Fruit fly (Drosophila melanogaster) whole organism, embryonic: Measurements from ENCODE around the gene Send2.

ENCODE experiments used
- Bdp1 ChIP-seq: fragments of 200-800 bp; sonication (Bioruptor generic); optimal IDR thresholded peaks from 3 replicates; lab custom pipeline; 2016; ENCODE audit warnings: missing biosample characterization, missing genetic modification characterization
- Bgb ChIP-seq: fragments of 200-800 bp; sonication (Bioruptor generic); IDR thresholded peaks from 2 replicates; pipeline ENCODE4 v1.3.6; 2022; ENCODE audit warnings: missing biosample characterization, missing genetic modification characterization; ENCODE audit not compliant: partially characterized antibody
- CG10462 ChIP-seq: fragments of 200-800 bp; sonication (Bioruptor generic); optimal IDR thresholded peaks from 2 replicates; lab custom pipeline; 2016; ENCODE audit warnings: missing biosample characterization, missing genetic modification characterization
- CG11093 ChIP-seq: fragments of 200-800 bp; sonication (Bioruptor generic); IDR thresholded peaks from 3 replicates; pipeline ENCODE4 v1.3.6; 2022; ENCODE audit warnings: missing biosample characterization, missing genetic modification characterization
- CG12104 ChIP-seq: fragments of 200-800 bp; sonication (Bioruptor generic); optimal IDR thresholded peaks from 3 replicates; lab custom pipeline; 2016; ENCODE audit warnings: missing biosample characterization, missing genetic modification characterization
- CG13775 ChIP-seq: fragments of 200-800 bp; sonication (Bioruptor generic); optimal IDR thresholded peaks from 3 replicates; lab custom pipeline; 2017; ENCODE audit warnings: missing biosample characterization, mild to moderate bottlenecking, missing genetic modification characterization
- CG15073 ChIP-seq: fragments of 200-800 bp; sonication (Bioruptor generic); optimal IDR thresholded peaks from 2 replicates; lab custom pipeline; 2016; ENCODE audit warnings: missing biosample characterization, missing genetic modification characterization
- CG1647 ChIP-seq: fragments of 200-800 bp; sonication (Bioruptor generic); optimal IDR thresholded peaks from 3 replicates; lab custom pipeline; 2016; ENCODE audit warnings: missing biosample characterization, missing genetic modification characterization
- CG17385 ChIP-seq: fragments of 200-800 bp; sonication (Bioruptor generic); optimal IDR thresholded peaks from 3 replicates; lab custom pipeline; 2018; ENCODE audit warnings: missing biosample characterization, mild to moderate bottlenecking, missing genetic modification characterization
- CG17568 ChIP-seq: fragments of 200-800 bp; sonication (Bioruptor generic); optimal IDR thresholded peaks from 2 replicates; lab custom pipeline; 2018; ENCODE audit warnings: missing biosample characterization, mild to moderate bottlenecking, missing genetic modification characterization, moderate library complexity
- CG17912 ChIP-seq: fragments of 200-800 bp; sonication (Bioruptor generic); optimal IDR thresholded peaks from 2 replicates; lab custom pipeline; 2018; ENCODE audit warnings: missing biosample characterization, mild to moderate bottlenecking, missing genetic modification characterization
- CG18619 ChIP-seq: fragments of 200-800 bp; sonication (Bioruptor generic); optimal IDR thresholded peaks from 3 replicates; lab custom pipeline; 2017; ENCODE audit warnings: missing biosample characterization, mild to moderate bottlenecking, missing genetic modification characterization
- CG31388 ChIP-seq: fragments of 200-800 bp; sonication (Bioruptor generic); optimal IDR thresholded peaks from 2 replicates; lab custom pipeline; 2016; ENCODE audit warnings: missing biosample characterization, missing genetic modification characterization
- CG5245 ChIP-seq: fragments of 200-800 bp; sonication (Bioruptor generic); optimal IDR thresholded peaks from 3 replicates; lab custom pipeline; 2016; ENCODE audit warnings: missing biosample characterization, missing genetic modification characterization
- CG6175 ChIP-seq: fragments of 200-800 bp; sonication (Bioruptor generic); IDR thresholded peaks from 3 replicates; pipeline ENCODE4 v1.3.6; 2022; ENCODE audit warnings: missing biosample characterization, missing genetic modification characterization
- CG6689 ChIP-seq: fragments of 200-800 bp; sonication (Bioruptor generic); IDR thresholded peaks from 2 replicates; pipeline ENCODE4 v1.3.6; 2022; ENCODE audit warnings: missing biosample characterization, missing genetic modification characterization
- CG6854 ChIP-seq: fragments of 200-800 bp; sonication (Bioruptor generic); optimal IDR thresholded peaks from 3 replicates; lab custom pipeline; 2017; ENCODE audit warnings: missing biosample characterization, mild to moderate bottlenecking, missing genetic modification characterization
- CG8944 ChIP-seq: fragments of 200-800 bp; sonication (Bioruptor generic); optimal IDR thresholded peaks from 3 replicates; lab custom pipeline; 2016; ENCODE audit warnings: missing biosample characterization, missing genetic modification characterization
- CG9437 ChIP-seq: fragments of 200-800 bp; sonication (Bioruptor generic); optimal IDR thresholded peaks from 2 replicates; lab custom pipeline; 2018; ENCODE audit warnings: missing biosample characterization, mild to moderate bottlenecking, missing genetic modification characterization
- CG9727 ChIP-seq: fragments of 200-800 bp; sonication (Bioruptor generic); optimal IDR thresholded peaks from 3 replicates; lab custom pipeline; 2017; ENCODE audit warnings: missing biosample characterization, mild to moderate bottlenecking, missing genetic modification characterization
- CrebB ChIP-seq: fragments of 200-800 bp; sonication (Bioruptor generic); optimal IDR thresholded peaks from 3 replicates; lab custom pipeline; 2018; ENCODE audit warnings: missing biosample characterization, mild to moderate bottlenecking, missing genetic modification characterization
- Dbx ChIP-seq: fragments of 200-800 bp; sonication (Bioruptor generic); IDR thresholded peaks from 3 replicates; pipeline ENCODE4 v1.3.6; 2022; ENCODE audit warnings: missing biosample characterization, missing genetic modification characterization
- Dip2 ChIP-seq: fragments of 200-800 bp; sonication (Bioruptor generic); IDR thresholded peaks from 2 replicates; pipeline ENCODE4 v1.3.6; 2022; ENCODE audit warnings: missing biosample characterization, missing genetic modification characterization
- Ets65A ChIP-seq: fragments of 200-800 bp; sonication (Bioruptor generic); peaks from one replicate; lab custom pipeline; 2016; ENCODE audit warnings: missing biosample characterization, missing genetic modification characterization
- GATAe ChIP-seq: fragments of 200-800 bp; sonication (Bioruptor generic); conservative IDR thresholded peaks from 2 replicates; pipeline ENCODE4 v1.3.6; 2022; ENCODE audit warnings: missing biosample characterization, missing genetic modification characterization
- H15 ChIP-seq: fragments of 200-800 bp; sonication (Bioruptor generic); IDR thresholded peaks from 3 replicates; pipeline ENCODE4 v1.3.6; 2022; ENCODE audit warnings: missing biosample characterization, missing genetic modification characterization
- HmgZ ChIP-seq: fragments of 200-800 bp; sonication (Bioruptor generic); optimal IDR thresholded peaks from 2 replicates; lab custom pipeline; 2018; ENCODE audit warnings: missing biosample characterization, mild to moderate bottlenecking, missing genetic modification characterization
- MESR4 ChIP-seq: fragments of 200-800 bp; sonication (Bioruptor generic); optimal IDR thresholded peaks from 2 replicates; lab custom pipeline; 2018; ENCODE audit warnings: missing biosample characterization, mild to moderate bottlenecking, missing genetic modification characterization, moderate library complexity
- NC2α ChIP-seq: fragments of 200-800 bp; sonication (Bioruptor generic); optimal IDR thresholded peaks from 2 replicates; lab custom pipeline; 2016; ENCODE audit warnings: missing biosample characterization, missing genetic modification characterization
- Scr ChIP-seq: fragments of 200-800 bp; sonication (Bioruptor generic); IDR thresholded peaks from 2 replicates; pipeline ENCODE4 v1.3.6; 2022; ENCODE audit warnings: missing biosample characterization, missing genetic modification characterization; ENCODE audit not compliant: partially characterized antibody
- Sry-β ChIP-seq: fragments of 200-800 bp; sonication (Bioruptor generic); optimal IDR thresholded peaks from 2 replicates; lab custom pipeline; 2018; ENCODE audit warnings: missing biosample characterization, mild to moderate bottlenecking, missing genetic modification characterization, moderate library complexity
- Stat92E ChIP-seq, 3 experiments: fragments of >200 bp in 2 of 3; fragments of 200-800 bp in 1 of 3; sonication (Bioruptor generic) in 1 of 3; optimal IDR thresholded peaks; 2 replicates each; lab custom pipeline; 2017 to 2019; ENCODE audit warnings: missing biosample characterization in 3 of 3, missing genetic modification characterization in 3 of 3, mild to moderate bottlenecking in 1 of 3, moderate library complexity in 1 of 3
- Usf ChIP-seq: fragments of 200-800 bp; sonication (Bioruptor generic); optimal IDR thresholded peaks from 2 replicates; lab custom pipeline; 2017; ENCODE audit warnings: missing genotype, missing biosample characterization, missing genetic modification characterization
- abd-A ChIP-seq: fragments of 200-800 bp; sonication (Bioruptor generic); optimal IDR thresholded peaks from 3 replicates; lab custom pipeline; 2019; ENCODE audit warnings: missing biosample characterization, mild to moderate bottlenecking, missing genetic modification characterization, moderate library complexity
- btn ChIP-seq: fragments of 200-800 bp; sonication (Bioruptor generic); optimal IDR thresholded peaks from 2 replicates; lab custom pipeline; 2016; ENCODE audit warnings: missing biosample characterization, missing genetic modification characterization
- eyg ChIP-seq: fragments of 200-800 bp; sonication (Bioruptor generic); optimal IDR thresholded peaks from 3 replicates; lab custom pipeline; 2016; ENCODE audit warnings: missing biosample characterization, missing genetic modification characterization
- fd102C ChIP-seq: fragments of 200-800 bp; sonication (Bioruptor generic); optimal IDR thresholded peaks from 2 replicates; lab custom pipeline; 2018; ENCODE audit warnings: missing biosample characterization, mild to moderate bottlenecking, missing genetic modification characterization, moderate library complexity
- gsb-n ChIP-seq: fragments of 200-800 bp; sonication (Bioruptor generic); optimal IDR thresholded peaks from 3 replicates; lab custom pipeline; 2018; ENCODE audit warnings: missing biosample characterization, mild to moderate bottlenecking, missing genetic modification characterization
- hkb ChIP-seq, 2 experiments: fragments of 200-800 bp in 1 of 2; fragments of >200 bp in 1 of 2; sonication (Bioruptor generic) in 1 of 2; IDR thresholded peaks in 1 of 2; optimal IDR thresholded peaks in 1 of 2; 2 replicates each; pipeline versions ENCODE4 v1.3.6 to Lab custom; 2017 to 2022; ENCODE audit warnings: missing biosample characterization in 1 of 2, missing genetic modification characterization in 1 of 2
- hth ChIP-seq: fragments of >200 bp; optimal IDR thresholded peaks from 2 replicates; lab custom pipeline; 2017; ENCODE audit warnings: inconsistent platforms
- ind ChIP-seq: fragments of 200-800 bp; sonication (Bioruptor generic); optimal IDR thresholded peaks from 3 replicates; lab custom pipeline; 2016; ENCODE audit warnings: missing biosample characterization, missing genetic modification characterization
- insv ChIP-seq, 2 experiments: fragments of 200-800 bp; sonication (Bioruptor generic); optimal IDR thresholded peaks; 3 replicates each; lab custom pipeline; 2016 to 2018; ENCODE audit warnings: missing biosample characterization in 2 of 2, missing genetic modification characterization in 2 of 2
- jing ChIP-seq: fragments of 200-800 bp; sonication (Bioruptor generic); optimal IDR thresholded peaks from 2 replicates; lab custom pipeline; 2018; ENCODE audit warnings: missing biosample characterization, mild to moderate bottlenecking, missing genetic modification characterization
- kay ChIP-seq: fragments of 200-800 bp; sonication (Bioruptor generic); optimal IDR thresholded peaks from 2 replicates; lab custom pipeline; 2016; ENCODE audit warnings: missing biosample characterization, missing genetic modification characterization
- lmd ChIP-seq: fragments of 200-800 bp; sonication (Bioruptor generic); IDR thresholded peaks from 2 replicates; pipeline ENCODE4 v1.3.6; 2022; ENCODE audit warnings: missing biosample characterization, missing genetic modification characterization
- nerfin-2 ChIP-seq: fragments of 200-800 bp; sonication (Bioruptor generic); IDR thresholded peaks from 2 replicates; pipeline ENCODE4 v1.3.6; 2022; ENCODE audit warnings: missing biosample characterization, missing genetic modification characterization; ENCODE audit not compliant: partially characterized antibody
- nom ChIP-seq: fragments of 200-800 bp; sonication (Bioruptor generic); optimal IDR thresholded peaks from 2 replicates; lab custom pipeline; 2017; ENCODE audit warnings: missing biosample characterization, missing genetic modification characterization, mild to moderate bottlenecking, moderate library complexity, missing genetic modification reagents
- pho ChIP-seq: fragments of 200-800 bp; sonication (Bioruptor generic); optimal IDR thresholded peaks from 2 replicates; lab custom pipeline; 2016; ENCODE audit warnings: missing biosample characterization, missing genetic modification characterization
- shn ChIP-seq: fragments of 200-800 bp; sonication (Bioruptor generic); optimal IDR thresholded peaks from 3 replicates; lab custom pipeline; 2016; ENCODE audit warnings: missing biosample characterization, missing genetic modification characterization
- toy ChIP-seq: fragments of 200-800 bp; sonication (Bioruptor generic); IDR thresholded peaks from 2 replicates; pipeline ENCODE4 v1.3.6; 2022; ENCODE audit warnings: missing biosample characterization, missing genetic modification characterization
- unc-4 ChIP-seq: fragments of 200-800 bp; sonication (Bioruptor generic); IDR thresholded peaks from 2 replicates; pipeline ENCODE4 v1.3.6; 2022; ENCODE audit warnings: missing biosample characterization, missing genetic modification characterization; ENCODE audit not compliant: partially characterized antibody

Gene Send2

dm6 chr2L:14372254-14372717 is 25.8 kb upstream of the Send2 start (continued):
- no peak for TF ChIP-seq Bgb (GFP tag; lab: Robert Waterston, UW)
- TF ChIP-seq nerfin-2 = no peak
- TF ChIP-seq unc-4 (GFP tag; lab: Robert Waterston, UW) = no peak
- peak; percentile 41; the same call in 1 of the 3 replicates for TF ChIP-seq CG11093 (GFP tag; lab: Robert Waterston, UW)
- TF ChIP-seq CG17568 = peak; percentile 68
- peak; percentile 31 for TF ChIP-seq shn (GFP tag; lab: Kevin White, UChicago)
- no peak for TF ChIP-seq CG31388 (GFP tag; lab: Kevin White, UChicago)
- no peak for TF ChIP-seq MESR4 (GFP tag; lab: Kevin White, UChicago)
- TF ChIP-seq Ets65A (GFP tag; lab: Kevin White, UChicago) = no peak
- TF ChIP-seq gsb-n = no peak
- TF ChIP-seq eyg (GFP tag; lab: Kevin White, UChicago) = no peak
- TF ChIP-seq jing (GFP tag; lab: Kevin White, UChicago) = peak; percentile 52
- TF ChIP-seq CG17385 = peak; percentile 81
- TF ChIP-seq nom (GFP tag; lab: Kevin White, UChicago) = no peak
- TF ChIP-seq CG6689 = peak; percentile 61; the same call in 1 of the 2 replicates
- TF ChIP-seq ind (GFP tag; lab: Kevin White, UChicago) = no peak
- no peak for TF ChIP-seq CG17912
- no peak for TF ChIP-seq Scr (GFP tag; lab: Robert Waterston, UW)
- TF ChIP-seq CrebB = peak; percentile 79
- 0 out of 3 replicates have a peak, but pooled peaks have one; percentile 41 for TF ChIP-seq H15
- TF ChIP-seq lmd (GFP tag; lab: Robert Waterston, UW) = peak; percentile 85
- no peak for TF ChIP-seq NC2α
- no peak for TF ChIP-seq CG1647 (GFP tag; lab: Kevin White, UChicago)
- peak; percentile 42 for TF ChIP-seq Bdp1 (GFP tag; lab: Kevin White, UChicago)
- peak; percentile 66 for TF ChIP-seq CG13775 (GFP tag; lab: Kevin White, UChicago)
- peak; percentile 53 for TF ChIP-seq CG8944 (GFP tag; lab: Kevin White, UChicago)
- peak; percentile 79 for TF ChIP-seq Dbx (GFP tag; lab: Robert Waterston, UW)
- peak; percentile 66 for TF ChIP-seq CG9437 (GFP tag; lab: Kevin White, UChicago)
- no peak for TF ChIP-seq CG10462 (GFP tag; lab: Kevin White, UChicago)
- TF ChIP-seq hkb (optimal IDR thresholded peaks at IDR 0.05; lab: Kevin White, UChicago) = no peak
- TF ChIP-seq hkb (GFP tag; IDR thresholded peaks at IDR 0.05; lab: Robert Waterston, UW) = peak; percentile 83
- TF ChIP-seq fd102C (GFP tag; lab: Kevin White, UChicago) = no peak
- TF ChIP-seq CG6854 (GFP tag; lab: Kevin White, UChicago) = no peak
- no peak for TF ChIP-seq CG5245 (GFP tag; lab: Kevin White, UChicago)
- TF ChIP-seq abd-A = peak; percentile 93
- peak; percentile 31 for TF ChIP-seq CG18619 (GFP tag; lab: Kevin White, UChicago)
- no peak for TF ChIP-seq CG9727 (GFP tag; lab: Kevin White, UChicago)
- no peak for TF ChIP-seq Sry-β
- TF ChIP-seq Stat92E (GFP tag; optimal IDR thresholded peaks at IDR 0.05; lab: Kevin White, UChicago) = no peak
- TF ChIP-seq pho = peak; percentile 35
- TF ChIP-seq CG6175 (GFP tag; lab: Robert Waterston, UW) = no peak
- no peak for TF ChIP-seq insv (GFP tag; optimal IDR thresholded peaks at IDR 0.05; lab: Kevin White, UChicago)
- TF ChIP-seq HmgZ = peak; percentile 55
- TF ChIP-seq GATAe (GFP tag; lab: Robert Waterston, UW) = peak; percentile 15; the same call in 1 of the 2 replicates
- TF ChIP-seq btn = no peak
- TF ChIP-seq Dip2 (GFP tag; lab: Robert Waterston, UW) = no peak
- TF ChIP-seq hth = no peak
- TF ChIP-seq CG15073 (GFP tag; lab: Kevin White, UChicago) = no peak
- TF ChIP-seq CG12104 (GFP tag; lab: Kevin White, UChicago) = no peak
- no peak for TF ChIP-seq Usf (GFP tag; lab: Kevin White, UChicago)
- no peak for TF ChIP-seq toy (GFP tag; lab: Robert Waterston, UW)
- peak; percentile 20 for TF ChIP-seq kay
